Fruit fly (Drosophila melanogaster) whole organism, embryonic: ENCODE data around the gene alpha-Spec.

Experiments used
- C15 ChIP-seq: fragments of 200-800 bp; sonication (Bioruptor generic); IDR thresholded peaks from 3 replicates; pipeline ENCODE4 v1.3.6; 2022; ENCODE audit warnings: missing biosample characterization, missing genetic modification characterization
- CG11504 ChIP-seq: fragments of 200-800 bp; sonication (Bioruptor generic); optimal IDR thresholded peaks from 3 replicates; lab custom pipeline; 2019; ENCODE audit warnings: missing biosample characterization, mild to moderate bottlenecking, missing genetic modification characterization, moderate library complexity
- CG11723 ChIP-seq: fragments of 200-800 bp; sonication (Bioruptor generic); optimal IDR thresholded peaks from 2 replicates; lab custom pipeline; 2017; ENCODE audit warnings: missing biosample characterization, mild to moderate bottlenecking, missing genetic modification characterization
- CG13123 ChIP-seq: fragments of 200-800 bp; sonication (Bioruptor generic); optimal IDR thresholded peaks from 2 replicates; lab custom pipeline; 2016; ENCODE audit warnings: missing biosample characterization, missing genetic modification characterization
- CG14050 ChIP-seq: fragments of 200-800 bp; sonication (Bioruptor generic); IDR thresholded peaks from 3 replicates; pipeline ENCODE4 v1.3.6; 2022; ENCODE audit warnings: missing biosample characterization, missing genetic modification characterization
- CG14710 ChIP-seq: fragments of 200-800 bp; sonication (Bioruptor generic); optimal IDR thresholded peaks from 3 replicates; lab custom pipeline; 2019; ENCODE audit warnings: missing biosample characterization, mild to moderate bottlenecking, missing genetic modification characterization, moderate library complexity
- CG15269 ChIP-seq: fragments of 200-800 bp; sonication (Bioruptor generic); optimal IDR thresholded peaks from 2 replicates; lab custom pipeline; 2018; ENCODE audit warnings: missing biosample characterization, mild to moderate bottlenecking, missing genetic modification characterization, moderate library complexity
- CG15601 ChIP-seq: fragments of 200-800 bp; sonication (Bioruptor generic); optimal IDR thresholded peaks from 3 replicates; lab custom pipeline; 2019; ENCODE audit warnings: missing biosample characterization, mild to moderate bottlenecking, missing genetic modification characterization, moderate library complexity
- CG1647 ChIP-seq: fragments of 200-800 bp; sonication (Bioruptor generic); optimal IDR thresholded peaks from 3 replicates; lab custom pipeline; 2016; ENCODE audit warnings: missing biosample characterization, missing genetic modification characterization
- CG17829 ChIP-seq: fragments of 200-800 bp; optimal IDR thresholded peaks from 2 replicates; lab custom pipeline; 2019; ENCODE audit warnings: missing biosample characterization, mild to moderate bottlenecking, missing genetic modification characterization, moderate library complexity
- CG18599 ChIP-seq: fragments of 200-800 bp; sonication (Bioruptor generic); optimal IDR thresholded peaks from 3 replicates; lab custom pipeline; 2017; ENCODE audit warnings: missing biosample characterization, missing genetic modification characterization, mild to moderate bottlenecking, moderate library complexity, missing genetic modification reagents
- CG2116 ChIP-seq: fragments of 200-800 bp; sonication (Bioruptor generic); optimal IDR thresholded peaks from 3 replicates; lab custom pipeline; 2018; ENCODE audit warnings: missing biosample characterization, mild to moderate bottlenecking, missing genetic modification characterization
- CG30020 ChIP-seq: fragments of 200-800 bp; optimal IDR thresholded peaks from 2 replicates; lab custom pipeline; 2019; ENCODE audit warnings: missing biosample characterization, mild to moderate bottlenecking, missing genetic modification characterization, moderate library complexity
- CG31388 ChIP-seq: fragments of 200-800 bp; sonication (Bioruptor generic); optimal IDR thresholded peaks from 2 replicates; lab custom pipeline; 2016; ENCODE audit warnings: missing biosample characterization, missing genetic modification characterization
- CG33213 ChIP-seq: fragments of 200-800 bp; sonication (Bioruptor generic); optimal IDR thresholded peaks from 3 replicates; lab custom pipeline; 2016; ENCODE audit warnings: missing biosample characterization, missing genetic modification characterization
- CG5180 ChIP-seq: fragments of 200-800 bp; sonication (Bioruptor generic); optimal IDR thresholded peaks from 3 replicates; lab custom pipeline; 2017; ENCODE audit warnings: missing biosample characterization, missing genetic modification characterization, mild to moderate bottlenecking, moderate library complexity, missing genetic modification reagents
- CG6272 ChIP-seq: fragments of 200-800 bp; sonication (Bioruptor generic); IDR thresholded peaks from 2 replicates; pipeline ENCODE4 v1.3.6; 2022; ENCODE audit warnings: missing biosample characterization, missing genetic modification characterization
- CG7745 ChIP-seq: fragments of 200-800 bp; sonication (Bioruptor generic); optimal IDR thresholded peaks from 2 replicates; lab custom pipeline; 2018; ENCODE audit warnings: missing biosample characterization, mild to moderate bottlenecking, missing genetic modification characterization, moderate library complexity
- CG7786 ChIP-seq: fragments of 200-800 bp; sonication (Bioruptor generic); optimal IDR thresholded peaks from 2 replicates; lab custom pipeline; 2016; ENCODE audit warnings: missing biosample characterization, missing genetic modification characterization
- Dp ChIP-seq: fragments of 200-800 bp; sonication (Bioruptor generic); optimal IDR thresholded peaks from 2 replicates; lab custom pipeline; 2018; ENCODE audit warnings: missing biosample characterization, mild to moderate bottlenecking, missing genetic modification characterization, moderate library complexity
- Dref ChIP-seq: fragments of 200-800 bp; sonication (Bioruptor generic); IDR thresholded peaks from 2 replicates; pipeline ENCODE4 v1.3.6; 2022; ENCODE audit warnings: missing biosample characterization, missing genetic modification characterization
- Elba2 ChIP-seq: fragments of 200-800 bp; sonication (Bioruptor generic); optimal IDR thresholded peaks from 3 replicates; lab custom pipeline; 2016; ENCODE audit warnings: missing biosample characterization, missing genetic modification characterization
- Fer2 ChIP-seq: fragments of 200-800 bp; sonication (Bioruptor generic); optimal IDR thresholded peaks from 2 replicates; lab custom pipeline; 2018; ENCODE audit warnings: missing biosample characterization, mild to moderate bottlenecking, missing genetic modification characterization, moderate library complexity
- H2.0 ChIP-seq: fragments of 200-800 bp; sonication (Bioruptor generic); IDR thresholded peaks from 2 replicates; pipeline ENCODE4 v1.3.6; 2022; ENCODE audit warnings: missing biosample characterization, missing genetic modification characterization
- HHEX ChIP-seq: fragments of 200-800 bp; sonication (Bioruptor generic); optimal IDR thresholded peaks from 3 replicates; lab custom pipeline; 2017; ENCODE audit warnings: missing biosample characterization, mild to moderate bottlenecking, missing genetic modification characterization, missing genetic modification reagents
- HLH54F ChIP-seq: fragments of 200-800 bp; sonication (Bioruptor generic); optimal IDR thresholded peaks from 3 replicates; lab custom pipeline; 2016; ENCODE audit warnings: missing biosample characterization, missing genetic modification characterization
- Hr3 ChIP-seq: fragments of 200-800 bp; sonication (Bioruptor generic); optimal IDR thresholded peaks from 3 replicates; lab custom pipeline; 2016; ENCODE audit warnings: missing biosample characterization, missing genetic modification characterization
- Kr ChIP-seq: fragments of 200-800 bp; sonication (Bioruptor generic); optimal IDR thresholded peaks from 2 replicates; lab custom pipeline; 2017; ENCODE audit warnings: missing biosample characterization, mild to moderate bottlenecking, missing genetic modification characterization
- Mad ChIP-seq: fragments of 200-800 bp; sonication (Bioruptor generic); optimal IDR thresholded peaks from 2 replicates; lab custom pipeline; 2016; ENCODE audit warnings: missing biosample characterization, missing genetic modification characterization
- Oaz ChIP-seq: fragments of 200-800 bp; sonication (Bioruptor generic); IDR thresholded peaks from 2 replicates; pipeline ENCODE4 v1.3.6; 2022; ENCODE audit warnings: missing biosample characterization, missing genetic modification characterization
- Ptx1 ChIP-seq: fragments of 200-800 bp; sonication (Bioruptor generic); IDR thresholded peaks from 2 replicates; pipeline ENCODE4 v1.3.6; 2022; ENCODE audit warnings: missing biosample characterization, missing genetic modification characterization
- Sox100B ChIP-seq: fragments of 200-800 bp; sonication (Bioruptor generic); optimal IDR thresholded peaks from 3 replicates; lab custom pipeline; 2018; ENCODE audit warnings: missing biosample characterization, mild to moderate bottlenecking, missing genetic modification characterization
- Sry-δ ChIP-seq: fragments of 200-800 bp; sonication (Bioruptor generic); optimal IDR thresholded peaks from 2 replicates; lab custom pipeline; 2016; ENCODE audit warnings: missing biosample characterization, missing genetic modification characterization
- Tbp ChIP-seq: fragments of >200 bp; optimal IDR thresholded peaks from 2 replicates; lab custom pipeline; 2018; ENCODE audit warnings: missing biosample characterization, missing genetic modification characterization
- cg ChIP-seq: fragments of 200-800 bp; sonication (Bioruptor generic); optimal IDR thresholded peaks from 3 replicates; lab custom pipeline; 2019; ENCODE audit warnings: missing biosample characterization, mild to moderate bottlenecking, missing genetic modification characterization, moderate library complexity
- chif ChIP-seq, 2 experiments: fragments of 200-800 bp; sonication (Bioruptor generic); optimal IDR thresholded peaks; 3 replicates each; lab custom pipeline; 2016; ENCODE audit warnings: missing biosample characterization in 2 of 2, missing genetic modification characterization in 2 of 2
- crc ChIP-seq: fragments of 200-800 bp; sonication (Bioruptor generic); optimal IDR thresholded peaks from 2 replicates; lab custom pipeline; 2016; ENCODE audit warnings: missing biosample characterization, missing genetic modification characterization
- croc ChIP-seq: fragments of 200-800 bp; sonication (Bioruptor generic); conservative IDR thresholded peaks from 3 replicates; pipeline ENCODE4 v1.3.6; 2022; ENCODE audit warnings: missing biosample characterization, missing genetic modification characterization
- da ChIP-seq: fragments of 200-800 bp; sonication (Bioruptor generic); optimal IDR thresholded peaks from 2 replicates; lab custom pipeline; 2016; ENCODE audit warnings: missing biosample characterization, missing genetic modification characterization
- danr ChIP-seq: fragments of 200-800 bp; sonication (Bioruptor generic); IDR thresholded peaks from 2 replicates; pipeline ENCODE4 v1.3.6; 2022; ENCODE audit warnings: missing biosample characterization, missing genetic modification characterization
- ind ChIP-seq: fragments of 200-800 bp; sonication (Bioruptor generic); optimal IDR thresholded peaks from 3 replicates; lab custom pipeline; 2016; ENCODE audit warnings: missing biosample characterization, missing genetic modification characterization
- knrl ChIP-seq: fragments of 200-800 bp; sonication (Bioruptor generic); IDR thresholded peaks from 3 replicates; pipeline ENCODE4 v1.3.6; 2022; ENCODE audit warnings: missing biosample characterization, missing genetic modification characterization; ENCODE audit not compliant: partially characterized antibody
- lilli ChIP-seq: fragments of 200-800 bp; sonication (Bioruptor generic); optimal IDR thresholded peaks from 3 replicates; lab custom pipeline; 2016; ENCODE audit warnings: missing biosample characterization, missing genetic modification characterization
- nerfin-1 ChIP-seq: fragments of 200-800 bp; sonication (Bioruptor generic); optimal IDR thresholded peaks from 3 replicates; lab custom pipeline; 2019; ENCODE audit warnings: missing biosample characterization, mild to moderate bottlenecking, missing genetic modification characterization, moderate library complexity
- pum ChIP-seq: fragments of 200-800 bp; sonication (Bioruptor generic); optimal IDR thresholded peaks from 2 replicates; lab custom pipeline; 2016; ENCODE audit warnings: missing biosample characterization, missing genetic modification characterization
- pzg ChIP-seq: fragments of 200-800 bp; sonication (Bioruptor generic); optimal IDR thresholded peaks from 3 replicates; lab custom pipeline; 2018; ENCODE audit warnings: missing biosample characterization, mild to moderate bottlenecking, missing genetic modification characterization, moderate library complexity
- seq ChIP-seq: fragments of 200-800 bp; sonication (Bioruptor generic); IDR thresholded peaks from 2 replicates; pipeline ENCODE4 v1.3.6; 2022; ENCODE audit warnings: missing biosample characterization, missing genetic modification characterization
- trh ChIP-seq: fragments of 200-800 bp; sonication (Bioruptor generic); optimal IDR thresholded peaks from 2 replicates; lab custom pipeline; 2016; ENCODE audit warnings: missing biosample characterization, missing genetic modification characterization

The alpha-Spec gene

DNA sequence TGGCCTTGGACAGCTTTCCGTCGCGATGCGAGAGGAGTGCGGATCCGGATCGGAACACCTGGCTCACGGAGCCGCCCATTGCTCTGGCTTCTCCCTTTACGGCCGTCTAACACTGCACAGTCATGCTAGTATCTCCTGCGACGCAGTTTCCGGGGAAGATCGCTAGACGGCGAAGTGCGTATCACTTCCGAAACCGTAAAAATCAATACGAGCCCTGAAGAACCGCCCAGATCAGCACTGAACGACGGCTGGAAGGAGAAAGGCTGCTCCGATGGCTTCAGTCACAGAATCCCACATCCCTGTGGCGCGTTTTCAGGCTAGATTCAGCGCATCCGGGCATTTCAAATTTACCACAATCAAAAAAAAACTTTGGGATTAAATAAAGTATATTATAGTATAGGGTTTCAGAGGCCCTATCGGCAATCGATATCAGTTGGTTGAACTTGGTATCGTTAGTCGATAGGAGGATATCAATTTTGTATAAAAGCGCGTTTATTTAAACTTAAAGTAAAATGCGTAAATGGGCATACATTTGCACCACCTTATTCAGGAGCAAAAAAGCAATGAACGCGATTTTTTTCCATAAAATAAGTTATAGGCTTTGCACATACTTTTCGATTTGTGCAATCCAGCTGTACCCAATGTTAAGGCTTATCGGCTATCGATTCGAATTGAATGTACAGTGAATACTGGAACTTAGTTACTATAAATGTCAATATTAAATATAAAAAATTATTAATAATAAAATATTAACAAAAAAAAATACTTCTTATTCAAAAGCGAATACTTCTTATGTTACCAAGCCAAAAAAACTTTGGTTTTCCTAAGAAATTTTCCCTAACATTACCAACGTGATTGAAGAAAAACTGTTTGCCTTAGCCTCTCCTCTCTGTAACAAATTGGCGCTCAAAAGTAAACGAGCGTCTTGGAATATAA is 20.1 kb downstream of the alpha-Spec start, which contains the start of the genes CG13933 and PolD2 (continued):
- TF ChIP-seq CG30020 (tag; lab: Kevin White, UChicago) (peak; percentile 89), Dref (GFP tag; lab: Robert Waterston, UW) (peak; percentile 68), Sry-δ (GFP tag; lab: Kevin White, UChicago) (peak; percentile 35), ind (GFP tag; lab: Kevin White, UChicago) (peak; percentile 88), knrl (GFP tag; lab: Robert Waterston, UW) (peak; percentile 59; the same call in 2 of the 3 replicates), Tbp (GFP tag; lab: Kevin White, UChicago) (no peak), pum (GFP tag; lab: Kevin White, UChicago) (peak; percentile 65), CG6272 (GFP tag; lab: Robert Waterston, UW) (peak; percentile 92), croc (GFP tag; lab: Robert Waterston, UW) (peak; percentile 96), crc (GFP tag; lab: Kevin White, UChicago) (peak; percentile 25), CG7745 (tag; lab: Kevin White, UChicago) (peak; percentile 92), Ptx1 (GFP tag; lab: Robert Waterston, UW) (peak; percentile 99), CG15601 (tag; lab: Kevin White, UChicago) (peak; percentile 97), CG2116 (GFP tag; lab: Kevin White, UChicago) (peak; percentile 83), CG14710 (tag; lab: Kevin White, UChicago) (peak; percentile 84), Sox100B (no peak), chif (GFP tag; optimal IDR thresholded peaks at IDR 0.05; lab: Kevin White, UChicago) (peak; percentile 48 to 89), Hr3 (GFP tag; lab: Kevin White, UChicago) (peak; percentile 99), CG31388 (GFP tag; lab: Kevin White, UChicago) (peak; percentile 41), Kr (GFP tag; lab: Kevin White, UChicago) (no peak), Oaz (peak; percentile 96), CG15269 (peak; percentile 99), CG7786 (GFP tag; lab: Kevin White, UChicago) (peak; percentile 85), Elba2 (GFP tag; lab: Kevin White, UChicago) (peak; percentile 60), CG13123 (GFP tag; lab: Kevin White, UChicago) (peak; percentile 94), C15 (peak; percentile 81; the same call in 1 of the 3 replicates), pzg (GFP tag; lab: Kevin White, UChicago) (peak; percentile 23), seq (peak; percentile 98), danr (GFP tag; lab: Robert Waterston, UW) (peak; percentile 46; the same call in 1 of the 2 replicates), HHEX (GFP tag; lab: Kevin White, UChicago) (peak; percentile 78), CG1647 (GFP tag; lab: Kevin White, UChicago) (peak; percentile 46), nerfin-1 (tag; lab: Kevin White, UChicago) (no peak), lilli (GFP tag; lab: Kevin White, UChicago) (peak; percentile 94), da (GFP tag; lab: Kevin White, UChicago) (no peak), HLH54F (GFP tag; lab: Kevin White, UChicago) (peak; percentile 76), Mad (GFP tag; lab: Kevin White, UChicago) (peak; percentile 85), CG18599 (GFP tag; lab: Kevin White, UChicago) (no peak), CG17829 (peak; percentile 97), CG14050 (GFP tag; lab: Robert Waterston, UW) (peak; percentile 98), Fer2 (tag; lab: Kevin White, UChicago) (peak; percentile 44), Dp (peak; percentile 68), CG33213 (GFP tag; lab: Kevin White, UChicago) (no peak), CG11504 (tag; lab: Kevin White, UChicago) (no peak), trh (GFP tag; lab: Kevin White, UChicago) (peak; percentile 92), cg (GFP tag; lab: Kevin White, UChicago) (no peak), CG11723 (GFP tag; lab: Kevin White, UChicago) (no peak), CG5180 (GFP tag; lab: Kevin White, UChicago) (no peak), H2.0 (GFP tag; lab: Robert Waterston, UW) (peak; percentile 99)
